Worm (Caenorhabditis elegans) whole organism, mixed stage, embryonic: ENCODE measurements around the gene nhr-4.

ENCODE experiments used
- ceh-43 ChIP-seq: fragments of 200-800 bp; sonication (Bioruptor generic); optimal IDR thresholded peaks from 2 replicates; lab custom pipeline; 2018; ENCODE audit warnings: mild to moderate bottlenecking, missing genetic modification characterization, moderate library complexity, missing compliant biosample characterization
- ces-1 ChIP-seq: fragments of 150-350 bp; optimal IDR thresholded peaks from 2 replicates; lab custom pipeline; 2014; ENCODE audit warnings: missing biosample characterization, missing genetic modification reagents, missing genetic modification characterization
- mep-1 ChIP-seq: fragments of 150-350 bp; optimal IDR thresholded peaks from 2 replicates; lab custom pipeline; 2017; ENCODE audit warnings: missing biosample characterization, missing genetic modification reagents, missing genetic modification characterization, inconsistent platforms
- nhr-12 ChIP-seq: fragments of 150-350 bp; optimal IDR thresholded peaks from 2 replicates; lab custom pipeline; 2014; ENCODE audit warnings: missing biosample characterization, missing genetic modification characterization
- nhr-237 ChIP-seq: fragments of 150-350 bp; optimal IDR thresholded peaks from 2 replicates; lab custom pipeline; 2014; ENCODE audit warnings: missing biosample characterization, missing genetic modification characterization
- unc-62 ChIP-seq: fragments of 150-350 bp; optimal IDR thresholded peaks from 2 replicates; lab custom pipeline; 2014; ENCODE audit warnings: missing biosample characterization, missing genetic modification reagents, missing genetic modification characterization

ce11 chrIV:9858970-9859369, 20.2 kb upstream of the nhr-4 start:
- no peak for TF ChIP-seq nhr-12 (tag; lab: Kevin White, UChicago)
- no peak for TF ChIP-seq ceh-43 (GFP tag; lab: Kevin White, UChicago)
- TF ChIP-seq nhr-237 (tag; lab: Kevin White, UChicago): no peak
- TF ChIP-seq unc-62: no peak
- no peak for TF ChIP-seq mep-1 (tag; lab: Kevin White, UChicago)
- no peak for TF ChIP-seq ces-1 (GFP tag; lab: Kevin White, UChicago)
